Worm (Caenorhabditis elegans) whole organism, early embryonic: ENCODE results near the gene nsy-1.

ENCODE experiments used
- B0310.2 ChIP-seq: sonication (generic microtip); optimal IDR thresholded peaks from 2 replicates; lab custom pipeline; 2016; ENCODE audit warnings: mild to moderate bottlenecking, missing genetic modification characterization, missing compliant biosample characterization
- aly-1 ChIP-seq: sonication (generic microtip); optimal IDR thresholded peaks from 2 replicates; lab custom pipeline; 2016; ENCODE audit warnings: missing genetic modification characterization, missing compliant biosample characterization
- ceh-13 ChIP-seq: fragments of 200-800 bp; sonication (Bioruptor generic); optimal IDR thresholded peaks from 2 replicates; lab custom pipeline; 2018; ENCODE audit warnings: mild to moderate bottlenecking, missing genetic modification characterization, missing compliant biosample characterization
- ets-7 ChIP-seq: sonication (generic microtip); optimal IDR thresholded peaks from 2 replicates; lab custom pipeline; 2016; ENCODE audit warnings: missing genotype, missing genetic modification characterization, missing compliant biosample characterization
- hmbx-1 ChIP-seq: sonication (generic microtip); optimal IDR thresholded peaks from 2 replicates; lab custom pipeline; 2016; ENCODE audit warnings: mild to moderate bottlenecking, missing genetic modification characterization, missing compliant biosample characterization
- tbx-11 ChIP-seq: fragments of 200-800 bp; sonication (Bioruptor generic); IDR thresholded peaks from 2 replicates; pipeline ENCODE4 v1.3.6; 2022; ENCODE audit warnings: missing genetic modification characterization, missing compliant biosample characterization
- tra-4 ChIP-seq: sonication (generic microtip); optimal IDR thresholded peaks from 2 replicates; lab custom pipeline; 2017; ENCODE audit warnings: missing genetic modification characterization, missing compliant biosample characterization

DNA sequence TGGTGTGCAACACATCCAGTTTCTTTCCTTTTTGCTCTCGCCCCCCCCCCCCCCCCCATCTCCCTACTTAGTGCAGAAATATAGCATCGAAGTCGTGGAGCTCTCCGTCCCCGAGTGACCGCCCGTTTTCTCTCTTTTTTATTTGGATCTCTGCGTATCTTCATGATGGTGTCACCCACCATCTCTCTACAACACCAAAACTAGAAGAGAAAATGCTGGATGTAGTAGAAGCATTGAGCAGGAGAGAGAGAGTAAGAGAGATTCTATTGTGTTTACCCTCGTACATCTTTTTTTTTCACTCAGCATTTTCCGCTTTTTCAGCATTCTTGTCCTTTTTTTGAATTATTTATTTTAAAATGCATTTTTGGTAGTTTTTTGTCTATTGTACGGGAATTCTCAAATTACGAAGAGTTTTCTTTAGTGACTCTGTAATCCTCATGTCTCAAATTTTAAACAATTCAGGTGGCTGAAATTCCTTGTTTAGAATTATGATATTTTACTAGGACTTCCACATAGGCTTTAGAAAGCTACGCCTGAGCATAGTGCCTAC lies 19.9 kb downstream of the nsy-1 start:
- TF ChIP-seq B0310.2 (tag; lab: Kevin White, UChicago): no peak
- TF ChIP-seq aly-1 (tag; lab: Kevin White, UChicago): no peak
- no peak for TF ChIP-seq ceh-13 (GFP tag; lab: Kevin White, UChicago)
- no peak for TF ChIP-seq tra-4
- TF ChIP-seq ets-7: no peak
- no peak for TF ChIP-seq tbx-11 (GFP tag; lab: Robert Waterston, UW)
- TF ChIP-seq hmbx-1 (tag; lab: Kevin White, UChicago): no peak
